Worm (Caenorhabditis elegans): Measurements from ENCODE around the gene nspa-8.

ce11 chrV:14828407-14828806, 1.6 kb upstream of the nspa-8 start:
- TF ChIP-seq unc-62 (GFP tag; optimal IDR thresholded peaks at IDR 0.05 in 1 of 2) (no peak), unc-62 (tag; optimal IDR thresholded peaks at IDR 0.05) (no peak), nhr-237 (tag; optimal IDR thresholded peaks at IDR 0.05) (no peak), nhr-77 (tag; optimal IDR thresholded peaks at IDR 0.05) (no peak), hlh-30 (tag; optimal IDR thresholded peaks at IDR 0.05; ENCODE audit: insufficient read depth) (no peak), nhr-28 (tag; optimal IDR thresholded peaks at IDR 0.05) (no peak), ama-1 (optimal IDR thresholded peaks at IDR 0.05) (no peak), gei-8 (GFP tag; optimal IDR thresholded peaks at IDR 0.05) (no peak), mdl-1 (tag; optimal IDR thresholded peaks at IDR 0.05) (no peak), zag-1 (tag; optimal IDR thresholded peaks at IDR 0.05) (no peak), nhr-102 (tag; optimal IDR thresholded peaks at IDR 0.05) (peak; percentile 53), nhr-11 (tag; optimal IDR thresholded peaks at IDR 0.05) (no peak), mxl-2 (GFP tag; conservative IDR thresholded peaks at IDR 0.05) (0 out of 2 replicates have a peak, but pooled peaks have one; percentile 16)
